Fruit fly (Drosophila melanogaster) whole organism, adult: Measurements from ENCODE around the gene CG15747.
A peak's percentile ranks its signal among the peaks of the same experiment; 100 is the strongest.

Experiments
- CG11617 ChIP-seq: fragments of 200-800 bp; sonication (Bioruptor generic); optimal IDR thresholded peaks from 2 replicates; lab custom pipeline; 2017; ENCODE audit warnings: mild to moderate bottlenecking, missing biosample characterization, missing genetic modification reagents, missing genetic modification characterization
- CG12768 ChIP-seq: fragments of 200-800 bp; sonication (Bioruptor generic); optimal IDR thresholded peaks from 2 replicates; lab custom pipeline; 2017; ENCODE audit warnings: missing biosample characterization, missing genetic modification characterization, mild to moderate bottlenecking, moderate library complexity, missing genetic modification reagents
- CG14711 ChIP-seq: fragments of 200-800 bp; sonication (Bioruptor generic); optimal IDR thresholded peaks from 2 replicates; lab custom pipeline; 2018; ENCODE audit warnings: missing biosample characterization, mild to moderate bottlenecking, missing genetic modification characterization, moderate library complexity
- CG1620 ChIP-seq: fragments of 200-800 bp; sonication (Bioruptor generic); optimal IDR thresholded peaks from 2 replicates; lab custom pipeline; 2016; ENCODE audit warnings: missing biosample characterization, missing genetic modification characterization
- CG33017 ChIP-seq: fragments of 200-800 bp; sonication (Bioruptor generic); optimal IDR thresholded peaks from 2 replicates; lab custom pipeline; 2018; ENCODE audit warnings: missing biosample characterization, mild to moderate bottlenecking, missing genetic modification characterization, moderate library complexity
- CG5204 ChIP-seq: fragments of 200-800 bp; sonication (Bioruptor generic); optimal IDR thresholded peaks from 2 replicates; lab custom pipeline; 2016; ENCODE audit warnings: missing biosample characterization, missing genetic modification characterization
- CG7045 ChIP-seq: fragments of 200-800 bp; sonication (Bioruptor generic); optimal IDR thresholded peaks from 2 replicates; lab custom pipeline; 2017; ENCODE audit warnings: missing biosample characterization, mild to moderate bottlenecking, missing genetic modification characterization
- CG7101 ChIP-seq: fragments of 200-800 bp; sonication (Bioruptor generic); optimal IDR thresholded peaks from 2 replicates; lab custom pipeline; 2018; ENCODE audit warnings: missing biosample characterization, mild to moderate bottlenecking, missing genetic modification characterization, moderate library complexity
- Clk ChIP-seq: fragments of 200-800 bp; sonication (Bioruptor generic); optimal IDR thresholded peaks from 2 replicates; lab custom pipeline; 2017; ENCODE audit warnings: missing biosample characterization, missing genetic modification characterization
- Crg-1 ChIP-seq: fragments of 200-800 bp; sonication (Bioruptor generic); optimal IDR thresholded peaks from 2 replicates; lab custom pipeline; 2016; ENCODE audit warnings: missing biosample characterization, missing genetic modification characterization
- Hr96 ChIP-seq: fragments of 200-800 bp; sonication (Bioruptor generic); optimal IDR thresholded peaks from 2 replicates; lab custom pipeline; 2016; ENCODE audit warnings: missing biosample characterization, missing genetic modification characterization
- Mnt ChIP-seq: fragments of 200-800 bp; sonication (Bioruptor generic); optimal IDR thresholded peaks from 2 replicates; lab custom pipeline; 2016; ENCODE audit warnings: missing biosample characterization, mild to moderate bottlenecking, missing genetic modification characterization
- bab1 ChIP-seq: fragments of 200-800 bp; sonication (Bioruptor generic); optimal IDR thresholded peaks from 3 replicates; lab custom pipeline; 2019; ENCODE audit warnings: missing biosample characterization, mild to moderate bottlenecking, missing genetic modification characterization, moderate library complexity
- cic ChIP-seq: fragments of 200-800 bp; sonication (Bioruptor generic); optimal IDR thresholded peaks from 2 replicates; lab custom pipeline; 2017; ENCODE audit warnings: missing biosample characterization, mild to moderate bottlenecking, missing genetic modification characterization, moderate library complexity
- cnc ChIP-seq, 2 experiments: fragments of >200 bp; optimal IDR thresholded peaks; 2 replicates each; lab custom pipeline; 2017
- kay ChIP-seq: fragments of 200-800 bp; sonication (Bioruptor generic); peaks from one replicate; lab custom pipeline; 2016; ENCODE audit warnings: missing biosample characterization, missing genetic modification characterization, borderline replicate concordance
- ovo ChIP-seq: fragments of 200-800 bp; sonication (Bioruptor generic); optimal IDR thresholded peaks from 2 replicates; lab custom pipeline; 2016; ENCODE audit warnings: missing biosample characterization, missing genetic modification characterization
- pad ChIP-seq: fragments of 200-800 bp; sonication (Bioruptor generic); optimal IDR thresholded peaks from 3 replicates; lab custom pipeline; 2017; ENCODE audit warnings: missing biosample characterization, missing genetic modification characterization, mild to moderate bottlenecking, moderate library complexity, missing genetic modification reagents
- tj ChIP-seq: fragments of 200-800 bp; sonication (Bioruptor generic); optimal IDR thresholded peaks from 3 replicates; lab custom pipeline; 2017; ENCODE audit warnings: missing biosample characterization, mild to moderate bottlenecking, missing genetic modification characterization, moderate library complexity
- toe ChIP-seq: fragments of 200-800 bp; sonication (Bioruptor generic); optimal IDR thresholded peaks from 2 replicates; lab custom pipeline; 2016; ENCODE audit warnings: missing biosample characterization, missing genetic modification characterization

The CG15747 gene

DNA sequence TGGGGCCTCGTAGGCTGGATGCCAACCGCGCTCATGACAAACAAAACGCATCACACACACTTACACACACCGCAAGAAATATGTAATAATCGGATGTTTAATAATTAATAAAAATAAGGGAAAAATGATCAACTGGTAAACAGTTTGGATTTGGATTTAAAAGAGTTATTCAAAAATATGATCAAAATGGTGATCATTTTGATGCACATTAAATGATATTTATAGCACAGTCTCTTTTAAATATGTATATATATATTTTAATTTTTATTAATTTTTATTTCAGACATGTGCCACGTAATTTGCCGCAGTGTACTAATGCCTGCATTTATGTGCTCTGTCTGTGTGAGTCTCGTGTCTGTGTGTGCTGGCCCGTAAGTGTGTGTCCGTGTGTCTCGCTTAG is 7.2 kb downstream of the CG15747 start:
- TF ChIP-seq CG1620 (GFP tag; lab: Kevin White, UChicago) (no peak), CG14711 (tag; lab: Kevin White, UChicago) (peak; percentile 20), CG7045 (GFP tag; lab: Kevin White, UChicago) (peak; percentile 47), toe (GFP tag; lab: Kevin White, UChicago) (no peak), pad (GFP tag; lab: Kevin White, UChicago) (peak; percentile 6), Mnt (GFP tag; lab: Kevin White, UChicago) (no peak), bab1 (GFP tag; lab: Kevin White, UChicago) (no peak), Clk (GFP tag; lab: Kevin White, UChicago) (no peak), tj (GFP tag; lab: Kevin White, UChicago) (peak; percentile 4), CG7101 (tag; lab: Kevin White, UChicago) (peak; percentile 25), ovo (no peak), CG12768 (GFP tag; lab: Kevin White, UChicago) (peak; percentile 44), cnc (optimal IDR thresholded peaks at IDR 0.05; lab: Kevin White, UChicago) (no peak), cic (no peak), CG33017 (peak; percentile 38), Crg-1 (GFP tag; lab: Kevin White, UChicago) (no peak), CG11617 (GFP tag; lab: Kevin White, UChicago) (peak; percentile 17), Hr96 (no peak), CG5204 (no peak), kay (GFP tag; lab: Kevin White, UChicago) (no peak)

DNA sequence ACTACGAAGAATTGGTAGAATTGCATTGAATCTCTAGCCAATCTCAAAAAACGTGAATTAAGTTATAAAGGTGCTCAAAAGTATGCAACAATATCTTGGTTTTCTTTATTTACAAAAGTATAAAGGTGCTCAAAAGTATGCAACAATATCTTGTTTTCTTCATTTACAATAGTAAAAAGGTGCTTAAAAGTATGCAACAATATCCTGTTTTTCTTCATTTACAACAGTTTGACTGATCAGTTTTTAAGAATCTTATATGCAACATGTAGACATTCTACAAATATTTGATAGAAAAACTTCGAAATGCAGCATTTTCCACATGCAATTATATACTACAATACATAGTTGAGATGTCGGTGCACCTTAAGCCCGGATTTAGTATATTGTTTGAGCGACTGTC is 8.9 kb downstream of the CG15747 start:
- TF ChIP-seq ovo (no peak), Hr96 (no peak)

DNA sequence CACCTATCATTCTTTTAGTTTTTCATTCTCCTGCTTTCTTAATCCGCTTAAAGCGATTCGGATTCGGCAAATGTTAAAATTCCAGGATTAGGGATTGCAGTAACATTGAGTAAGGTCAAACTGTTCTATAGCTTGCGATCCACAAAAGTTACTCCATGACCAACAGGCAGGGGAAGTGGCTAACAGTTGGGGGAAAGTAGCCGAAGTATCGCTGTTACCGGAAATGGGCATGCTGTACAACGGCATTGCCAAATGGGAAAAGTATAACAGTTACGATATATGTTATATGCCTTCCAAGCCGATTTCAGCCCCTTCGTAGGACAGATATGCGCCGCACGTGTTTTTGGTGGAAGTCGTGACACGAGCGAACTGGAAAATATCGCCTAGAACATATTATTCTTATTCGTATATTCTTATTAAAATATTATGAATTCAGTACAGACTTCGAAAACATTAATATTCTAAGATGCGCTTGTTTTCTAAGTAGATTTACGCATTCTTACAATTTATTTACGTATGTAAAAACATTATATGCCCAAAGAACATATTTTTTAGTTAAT is 20.2 kb downstream of the CG15747 start:
- TF ChIP-seq bab1 (GFP tag; lab: Kevin White, UChicago), result no peak
- TF ChIP-seq pad (GFP tag; lab: Kevin White, UChicago), result peak; percentile 96

DNA sequence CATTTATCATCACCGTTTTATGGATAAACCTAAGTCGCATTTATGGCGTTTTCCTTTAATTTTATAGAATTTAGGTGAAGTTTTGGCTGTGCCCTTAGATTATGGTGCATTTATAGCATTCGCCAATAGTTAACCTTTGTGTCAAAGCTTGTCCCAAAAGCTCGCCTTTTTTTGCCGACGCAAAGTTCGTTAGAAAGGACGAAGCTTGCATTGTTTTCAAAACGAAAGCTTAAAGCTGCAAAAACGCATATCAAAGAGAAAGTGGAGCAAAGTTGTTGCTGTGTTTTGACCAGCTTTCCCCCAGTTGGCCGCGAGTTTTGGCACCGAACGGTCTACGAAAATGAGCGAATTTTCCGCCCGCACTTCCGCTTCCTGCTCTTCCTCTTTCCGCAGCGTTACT is 20.8 kb downstream of the CG15747 start, which contains the start of gene Syt12:
TSS of gene Syt12 (plus strand) at position 301 of the 400 bp plus-strand sequence.
- TF ChIP-seq ovo, result no peak
- TF ChIP-seq CG7101 (tag; lab: Kevin White, UChicago), result no peak
- no peak for TF ChIP-seq CG5204
- no peak for TF ChIP-seq kay (GFP tag; lab: Kevin White, UChicago)
- no peak for TF ChIP-seq Hr96
- TF ChIP-seq CG14711 (tag; lab: Kevin White, UChicago), result no peak
- TF ChIP-seq bab1 (GFP tag; lab: Kevin White, UChicago), result no peak
- TF ChIP-seq cnc (optimal IDR thresholded peaks at IDR 0.05; lab: Kevin White, UChicago), result no peak
- TF ChIP-seq CG11617 (GFP tag; lab: Kevin White, UChicago), result no peak
- TF ChIP-seq CG33017, result no peak
- TF ChIP-seq toe (GFP tag; lab: Kevin White, UChicago), result no peak
- no peak for TF ChIP-seq CG1620 (GFP tag; lab: Kevin White, UChicago)
- TF ChIP-seq CG7045 (GFP tag; lab: Kevin White, UChicago), result no peak
- TF ChIP-seq cic, result no peak
- no peak for TF ChIP-seq pad (GFP tag; lab: Kevin White, UChicago)

DNA sequence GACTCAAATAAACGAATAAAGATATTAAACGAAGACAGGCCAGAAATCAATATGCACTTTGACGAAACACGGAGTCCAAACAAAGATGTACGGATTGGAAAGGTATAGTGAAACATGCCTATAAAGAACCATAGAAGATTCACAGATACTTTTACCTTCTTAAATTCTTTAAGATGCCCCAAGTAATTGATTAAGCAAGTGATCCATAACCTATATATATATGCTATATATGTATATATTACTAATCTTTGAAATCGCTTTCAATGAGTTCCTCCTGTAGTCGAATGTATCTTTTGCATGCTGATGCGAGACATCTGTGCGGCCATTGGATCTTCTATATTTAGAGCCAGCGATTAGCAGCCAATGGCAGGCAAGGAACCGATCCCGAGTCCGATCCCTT is 30.0 kb downstream of the CG15747 start, which contains the start of gene dmrt11E:
TSS of gene dmrt11E (plus strand) at position 43 of the 400 bp plus-strand sequence.
- TF ChIP-seq CG7101 (tag; lab: Kevin White, UChicago) (no peak), ovo (no peak), cic (no peak), Mnt (GFP tag; lab: Kevin White, UChicago) (no peak), toe (GFP tag; lab: Kevin White, UChicago) (no peak), CG12768 (GFP tag; lab: Kevin White, UChicago) (no peak), CG11617 (GFP tag; lab: Kevin White, UChicago) (no peak), CG5204 (no peak), kay (GFP tag; lab: Kevin White, UChicago) (no peak), CG14711 (tag; lab: Kevin White, UChicago) (no peak), tj (GFP tag; lab: Kevin White, UChicago) (no peak), CG1620 (GFP tag; lab: Kevin White, UChicago) (no peak), CG7045 (GFP tag; lab: Kevin White, UChicago) (no peak), pad (GFP tag; lab: Kevin White, UChicago) (no peak), CG33017 (no peak), Crg-1 (GFP tag; lab: Kevin White, UChicago) (no peak), bab1 (GFP tag; lab: Kevin White, UChicago) (no peak)

DNA sequence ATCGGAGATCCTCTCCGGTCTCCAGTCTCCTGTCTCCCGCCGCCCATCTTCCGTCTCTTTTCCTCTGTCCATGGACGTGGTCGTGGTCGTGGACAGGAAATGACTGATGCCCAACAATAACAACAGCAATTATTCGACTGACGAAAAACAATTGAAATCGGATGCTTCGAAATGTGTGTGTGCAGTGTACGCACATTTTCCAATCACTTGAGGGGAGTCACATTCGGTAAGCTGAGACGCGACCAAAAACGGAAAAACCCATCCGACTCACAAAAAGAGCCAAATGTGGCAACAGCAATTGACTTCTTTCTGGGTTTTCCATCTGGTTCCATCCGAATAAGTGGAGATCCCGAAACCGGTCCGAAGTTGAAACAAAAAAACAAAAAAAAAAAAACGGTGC is 31.3 kb downstream of the CG15747 start:
- TF ChIP-seq toe (GFP tag; lab: Kevin White, UChicago) (no peak), CG14711 (tag; lab: Kevin White, UChicago) (no peak), Mnt (GFP tag; lab: Kevin White, UChicago) (no peak), cic (no peak), kay (GFP tag; lab: Kevin White, UChicago) (no peak), CG7101 (tag; lab: Kevin White, UChicago) (no peak), bab1 (GFP tag; lab: Kevin White, UChicago) (no peak), CG5204 (no peak), tj (GFP tag; lab: Kevin White, UChicago) (no peak), Crg-1 (GFP tag; lab: Kevin White, UChicago) (no peak), Clk (GFP tag; lab: Kevin White, UChicago) (no peak), ovo (no peak), CG33017 (no peak), cnc (optimal IDR thresholded peaks at IDR 0.05; lab: Kevin White, UChicago) (no peak), pad (GFP tag; lab: Kevin White, UChicago) (no peak)
